Worm (Caenorhabditis elegans) whole organism, L4 larva: Measurements from ENCODE around the gene F22B8.7.

Source experiments
- D1046.2 ChIP-seq: fragments of 200-800 bp; sonication (Bioruptor generic); IDR thresholded peaks from 2 replicates; pipeline ENCODE4 v1.3.6; 2022; ENCODE audit warnings: missing genetic modification characterization, missing compliant biosample characterization
- ceh-28 ChIP-seq: fragments of 150-350 bp; optimal IDR thresholded peaks from 2 replicates; lab custom pipeline; 2014; ENCODE audit warnings: missing biosample characterization, missing genetic modification reagents, missing genetic modification characterization
- dpl-1 ChIP-seq: fragments of 150-350 bp; optimal IDR thresholded peaks from 2 replicates; lab custom pipeline; 2014; ENCODE audit warnings: missing biosample characterization, missing genetic modification reagents, missing genetic modification characterization
- dve-1 ChIP-seq: sonication (generic microtip); optimal IDR thresholded peaks from 2 replicates; lab custom pipeline; 2017; ENCODE audit warnings: antibody characterized with exemption, mild to moderate bottlenecking, missing genetic modification characterization, missing compliant biosample characterization; ENCODE audit not compliant: insufficient read depth
- lsy-2 ChIP-seq, 2 experiments: fragments of 150-350 bp in 1 of 2; sonication (generic microtip) in 1 of 2; optimal IDR thresholded peaks; 2 replicates each; lab custom pipeline; 2014 to 2017; ENCODE audit warnings: missing biosample characterization in 2 of 2, missing genetic modification characterization in 2 of 2
- mdl-1 ChIP-seq, 2 experiments: fragments of 150-350 bp in 1 of 2; sonication (generic microtip) in 1 of 2; optimal IDR thresholded peaks; 2 replicates each; lab custom pipeline; 2014 to 2017; ENCODE audit warnings: missing biosample characterization in 2 of 2, missing genetic modification characterization in 2 of 2
- unc-130 ChIP-seq: sonication (generic microtip); optimal IDR thresholded peaks from 2 replicates; lab custom pipeline; 2016; ENCODE audit warnings: missing genetic modification reagents, missing genetic modification characterization, missing compliant biosample characterization
- ztf-11 ChIP-seq: fragments of 150-350 bp; optimal IDR thresholded peaks from 2 replicates; lab custom pipeline; 2014; ENCODE audit warnings: missing biosample characterization, missing genetic modification characterization
- ztf-7 ChIP-seq: fragments of 150-350 bp; optimal IDR thresholded peaks from 2 replicates; lab custom pipeline; 2014; ENCODE audit warnings: missing biosample characterization, missing genetic modification characterization

ce11 chrV:16073856-16074255 lies 20.5 kb upstream of the F22B8.7 start, which contains the start of gene srj-10:
- TF ChIP-seq mdl-1 (tag; optimal IDR thresholded peaks at IDR 0.05; lab: Kevin White, UChicago) (no peak), unc-130 (GFP tag; lab: Kevin White, UChicago) (no peak), lsy-2 (tag; optimal IDR thresholded peaks at IDR 0.05; lab: Kevin White, UChicago) (no peak), ceh-28 (tag; lab: Kevin White, UChicago) (no peak), ztf-7 (tag; lab: Kevin White, UChicago) (no peak), dve-1 (tag; lab: Kevin White, UChicago) (no peak), ztf-11 (tag; lab: Kevin White, UChicago) (no peak), dpl-1 (GFP tag; lab: Kevin White, UChicago) (no peak), D1046.2 (GFP tag; lab: Robert Waterston, UW) (no peak)
